Worm (Caenorhabditis elegans): ENCODE measurements around the gene F25E5.2.

ce11 chrV:7451421-7451820 is 3.7 kb upstream of the F25E5.2 start, which contains the start of gene try-11:
- TF ChIP-seq ztf-23 (GFP tag; IDR thresholded peaks at IDR 0.05) (no peak), flt-1 (GFP tag; IDR thresholded peaks at IDR 0.05) (no peak), T22C8.4 (GFP tag; IDR thresholded peaks at IDR 0.05) (no peak), cog-1 (tag; optimal IDR thresholded peaks at IDR 0.05) (no peak), ref-1 (GFP tag; conservative IDR thresholded peaks at IDR 0.05) (no peak), tab-1 (GFP tag; IDR thresholded peaks at IDR 0.05) (no peak), klf-2 (GFP tag; conservative IDR thresholded peaks at IDR 0.05) (no peak), ztf-29 (GFP tag; IDR thresholded peaks at IDR 0.05) (no peak), med-1 (GFP tag; optimal IDR thresholded peaks at IDR 0.05; ENCODE audit: insufficient read depth) (no peak)

Measured in whole organism, midembryonic.